Worm (Caenorhabditis elegans) whole organism, midembryonic: Measurements from ENCODE around the gene F40F8.4.

Experiments used
- med-1 ChIP-seq: sonication (generic microtip); optimal IDR thresholded peaks from 2 replicates; lab custom pipeline; 2017; ENCODE audit warnings: missing genetic modification characterization, mild to moderate bottlenecking, missing compliant biosample characterization, antibody characterized with exemption, missing genetic modification reagents; ENCODE audit not compliant: insufficient read depth
- tab-1 ChIP-seq: fragments of 200-800 bp; sonication (Bioruptor generic); IDR thresholded peaks from 2 replicates; pipeline ENCODE4 v1.3.6; 2022; ENCODE audit warnings: missing genetic modification characterization, missing compliant biosample characterization

- TF ChIP-seq tab-1 (GFP tag; lab: Robert Waterston, UW) (no peak), med-1 (GFP tag; lab: Kevin White, UChicago) (no peak)
Measured at ce11 chrII:11103052-11103451, 37.0 kb downstream of the F40F8.4 start.
